Worm (Caenorhabditis elegans) whole organism, L4 larva: ENCODE measurements around the gene idpp-16.

Source experiments
- F44E2.7 ChIP-seq: fragments of 200-800 bp; sonication (Bioruptor generic); IDR thresholded peaks from 2 replicates; pipeline ENCODE4 v2.1.2; 2022; ENCODE audit warnings: missing genetic modification characterization, missing compliant biosample characterization
- R02D3.7 ChIP-seq: fragments of 150-350 bp; sonication (generic microtip); optimal IDR thresholded peaks from 3 replicates; lab custom pipeline; 2014; ENCODE audit warnings: missing biosample characterization, missing genetic modification characterization
- T20F7.1 ChIP-seq: fragments of 200-800 bp; sonication (Bioruptor generic); optimal IDR thresholded peaks from 2 replicates; lab custom pipeline; 2018; ENCODE audit warnings: mild to moderate bottlenecking, missing genetic modification characterization, missing compliant biosample characterization
- Y105C5A.15 ChIP-seq: fragments of 200-800 bp; sonication (Bioruptor generic); IDR thresholded peaks from 2 replicates; pipeline ENCODE4 v1.3.6; 2022; ENCODE audit warnings: missing genetic modification characterization, missing compliant biosample characterization
- Y48G9A.11 ChIP-seq: fragments of 200-800 bp; sonication (Bioruptor generic); IDR thresholded peaks from 2 replicates; pipeline ENCODE4 v1.3.6; 2022; ENCODE audit warnings: missing genetic modification reagents, missing genetic modification characterization, missing compliant biosample characterization
- Y75B8A.6 ChIP-seq: fragments of 200-800 bp; sonication (Bioruptor generic); IDR thresholded peaks from 2 replicates; pipeline ENCODE4 v1.3.6; 2022; ENCODE audit warnings: missing genetic modification reagents, missing genetic modification characterization, missing compliant biosample characterization
- aha-1 ChIP-seq: fragments of 150-350 bp; peaks from one replicate; lab custom pipeline; 2014; ENCODE audit warnings: missing biosample characterization, missing genetic modification characterization
- ceh-32 ChIP-seq: sonication (generic microtip); optimal IDR thresholded peaks from 2 replicates; lab custom pipeline; 2016; ENCODE audit warnings: mild to moderate bottlenecking, missing genetic modification characterization, missing compliant biosample characterization; ENCODE audit not compliant: poor library complexity
- ces-1 ChIP-seq: fragments of 150-350 bp; sonication (generic microtip); optimal IDR thresholded peaks from 4 replicates; lab custom pipeline; 2014; ENCODE audit warnings: missing biosample characterization, missing genetic modification reagents, missing genetic modification characterization
- daf-12 ChIP-seq: fragments of 150-350 bp; optimal IDR thresholded peaks from 2 replicates; lab custom pipeline; 2014; ENCODE audit warnings: missing biosample characterization, missing genetic modification reagents, missing genetic modification characterization
- daf-16 ChIP-seq, 3 experiments: sonication (generic microtip); optimal IDR thresholded peaks; 2 replicates each; lab custom pipeline; 2016 to 2017; ENCODE audit warnings: missing genetic modification characterization in 3 of 3, missing genetic modification reagents in 3 of 3, mild to moderate bottlenecking in 2 of 3, missing compliant biosample characterization in 2 of 3, missing biosample characterization in 1 of 3, moderate library complexity in 1 of 3
- daf-8 ChIP-seq: fragments of 200-800 bp; sonication (Bioruptor generic); IDR thresholded peaks from 2 replicates; pipeline ENCODE4 v1.3.6; 2022; ENCODE audit warnings: missing genetic modification characterization, missing compliant biosample characterization
- dmd-6 ChIP-seq: fragments of 200-800 bp; sonication (Bioruptor generic); IDR thresholded peaks from 2 replicates; pipeline ENCODE4 v1.3.6; 2022; ENCODE audit warnings: missing genetic modification reagents, missing genetic modification characterization, missing compliant biosample characterization
- duxl-1 ChIP-seq: sonication (generic microtip); optimal IDR thresholded peaks from 2 replicates; lab custom pipeline; 2016; ENCODE audit warnings: mild to moderate bottlenecking, missing genetic modification characterization, moderate library complexity, missing compliant biosample characterization; ENCODE audit not compliant: poor library complexity
- dve-1 ChIP-seq: sonication (generic microtip); optimal IDR thresholded peaks from 2 replicates; lab custom pipeline; 2017; ENCODE audit warnings: antibody characterized with exemption, mild to moderate bottlenecking, missing genetic modification characterization, missing compliant biosample characterization; ENCODE audit not compliant: insufficient read depth
- fkh-10 ChIP-seq: fragments of 150-350 bp; optimal IDR thresholded peaks from 2 replicates; lab custom pipeline; 2014; ENCODE audit warnings: missing biosample characterization, missing genetic modification reagents, missing genetic modification characterization
- fos-1 ChIP-seq: fragments of 150-350 bp; optimal IDR thresholded peaks from 2 replicates; lab custom pipeline; 2014; ENCODE audit warnings: missing biosample characterization, missing genetic modification characterization
- hif-1 ChIP-seq, 2 experiments: sonication (generic microtip); optimal IDR thresholded peaks; 2 replicates each; lab custom pipeline; 2016 to 2017; ENCODE audit warnings: missing compliant biosample characterization in 2 of 2, missing genetic modification characterization in 2 of 2, missing genetic modification reagents in 2 of 2, missing genotype in 2 of 2, mild to moderate bottlenecking in 1 of 2
- hlh-30 ChIP-seq: sonication (generic microtip); optimal IDR thresholded peaks from 2 replicates; lab custom pipeline; 2017; ENCODE audit warnings: antibody characterized with exemption, mild to moderate bottlenecking, missing genetic modification characterization, missing compliant biosample characterization; ENCODE audit not compliant: insufficient read depth
- hmg-1.1 ChIP-seq: fragments of 200-800 bp; sonication (Bioruptor generic); IDR thresholded peaks from 2 replicates; pipeline ENCODE4 v1.3.6; 2022; ENCODE audit warnings: missing genetic modification reagents, missing genetic modification characterization, missing compliant biosample characterization
- lin-15B ChIP-seq: fragments of 150-350 bp; sonication (generic microtip); optimal IDR thresholded peaks from 3 replicates; lab custom pipeline; 2014; ENCODE audit warnings: missing biosample characterization, missing genetic modification characterization
- lin-29 ChIP-seq: fragments of 200-800 bp; sonication (Bioruptor generic); IDR thresholded peaks from 2 replicates; pipeline ENCODE4 v1.3.6; 2022; ENCODE audit warnings: missing genetic modification reagents, missing genetic modification characterization, missing compliant biosample characterization
- lir-3 ChIP-seq: sonication (generic microtip); optimal IDR thresholded peaks from 2 replicates; lab custom pipeline; 2016; ENCODE audit warnings: mild to moderate bottlenecking, missing genetic modification characterization, missing compliant biosample characterization
- madf-5 ChIP-seq, 2 experiments: fragments of 200-800 bp; sonication (Bioruptor generic); IDR thresholded peaks; 2 replicates each; pipeline ENCODE4 v1.3.6; 2022; ENCODE audit warnings: missing compliant biosample characterization in 2 of 2, missing genetic modification characterization in 2 of 2
- mdl-1 ChIP-seq, 2 experiments: fragments of 150-350 bp in 1 of 2; sonication (generic microtip) in 1 of 2; optimal IDR thresholded peaks; 2 replicates each; lab custom pipeline; 2014 to 2017; ENCODE audit warnings: missing biosample characterization in 2 of 2, missing genetic modification characterization in 2 of 2
- mep-1 ChIP-seq: fragments of 150-350 bp; sonication (generic microtip); optimal IDR thresholded peaks from 3 replicates; lab custom pipeline; 2014; ENCODE audit warnings: missing biosample characterization, missing genetic modification characterization
- nhr-11 ChIP-seq: fragments of 150-350 bp; optimal IDR thresholded peaks from 2 replicates; lab custom pipeline; 2014; ENCODE audit warnings: missing biosample characterization, missing genetic modification characterization
- nhr-28 ChIP-seq: fragments of 150-350 bp; optimal IDR thresholded peaks from 2 replicates; lab custom pipeline; 2014; ENCODE audit warnings: missing biosample characterization, missing genetic modification characterization
- nhr-42 ChIP-seq: fragments of 200-800 bp; sonication (Bioruptor generic); IDR thresholded peaks from 2 replicates; pipeline ENCODE4 v1.3.6; 2022; ENCODE audit warnings: missing genetic modification characterization, missing compliant biosample characterization
- pha-4 ChIP-seq, 2 experiments: fragments of 150-350 bp in 1 of 2; fragments of 200-800 bp in 1 of 2; sonication (Bioruptor generic) in 1 of 2; IDR thresholded peaks in 1 of 2; optimal IDR thresholded peaks in 1 of 2; 2 replicates each; pipeline versions ENCODE4 v1.3.6 to Lab custom; 2014 to 2022; ENCODE audit warnings: missing genetic modification characterization in 2 of 2, missing genetic modification reagents in 2 of 2, missing biosample characterization in 1 of 2, missing compliant biosample characterization in 1 of 2
- pqm-1 ChIP-seq: sonication (generic microtip); optimal IDR thresholded peaks from 2 replicates; lab custom pipeline; 2017; ENCODE audit warnings: missing biosample characterization, missing genetic modification characterization
- snpc-4 ChIP-seq: fragments of 150-350 bp; optimal IDR thresholded peaks from 2 replicates; lab custom pipeline; 2014; ENCODE audit warnings: missing biosample characterization, missing genetic modification characterization
- tra-1 ChIP-seq: fragments of 200-800 bp; sonication (Bioruptor generic); IDR thresholded peaks from 2 replicates; pipeline ENCODE4 v1.3.6; 2022; ENCODE audit warnings: missing genetic modification reagents, missing genetic modification characterization, missing compliant biosample characterization
- unc-130 ChIP-seq: sonication (generic microtip); optimal IDR thresholded peaks from 2 replicates; lab custom pipeline; 2016; ENCODE audit warnings: missing genetic modification reagents, missing genetic modification characterization, missing compliant biosample characterization
- unc-39 ChIP-seq: sonication (generic microtip); optimal IDR thresholded peaks from 2 replicates; lab custom pipeline; 2017; ENCODE audit warnings: missing biosample characterization, missing genetic modification characterization
- unc-62 ChIP-seq, 3 experiments: fragments of 150-350 bp in 1 of 3; sonication (generic microtip); optimal IDR thresholded peaks in 2 of 3; peaks in 1 of 3; 1 replicate in 1 of 3; 2 replicates in 2 of 3; lab custom pipeline; 2014 to 2017; ENCODE audit warnings: missing biosample characterization in 3 of 3, missing genetic modification characterization in 3 of 3, missing genetic modification reagents in 3 of 3, missing genotype in 1 of 3
- zag-1 ChIP-seq: fragments of 150-350 bp; optimal IDR thresholded peaks from 2 replicates; lab custom pipeline; 2014; ENCODE audit warnings: missing biosample characterization, missing genetic modification characterization
- ztf-11 ChIP-seq: fragments of 150-350 bp; optimal IDR thresholded peaks from 2 replicates; lab custom pipeline; 2014; ENCODE audit warnings: missing biosample characterization, missing genetic modification characterization

The idpp-16 gene

ce11 chrV:11604484-11604883, 1.8 kb downstream of the idpp-16 start, which contains the start of gene dhs-20:
TSS of gene dhs-20 (minus strand) at chrV:11604563.
- peak; percentile 23; the same call in 1 of the 2 replicates for TF ChIP-seq dmd-6 (GFP tag; lab: Robert Waterston, UW)
- TF ChIP-seq fkh-10 (GFP tag; lab: Kevin White, UChicago): no peak
- TF ChIP-seq nhr-11 (tag; lab: Kevin White, UChicago): no peak
- no peak for TF ChIP-seq unc-39 (tag; lab: Kevin White, UChicago)
- peak; percentile 60 for TF ChIP-seq nhr-28 (tag; lab: Kevin White, UChicago)
- no peak for TF ChIP-seq daf-12 (tag; lab: Kevin White, UChicago)
- peak; percentile 41 for TF ChIP-seq dve-1 (tag; lab: Kevin White, UChicago)
- no peak for TF ChIP-seq pha-4 (GFP tag; IDR thresholded peaks at IDR 0.05; lab: Robert Waterston, UW)
- no peak for TF ChIP-seq pha-4 (tag; optimal IDR thresholded peaks at IDR 0.05; lab: Kevin White, UChicago)
- peak; percentile 35 for TF ChIP-seq aha-1
- no peak for TF ChIP-seq nhr-42
- TF ChIP-seq daf-16 (GFP tag; optimal IDR thresholded peaks at IDR 0.05; lab: Kevin White, UChicago): no peak
- TF ChIP-seq daf-16 (tag; optimal IDR thresholded peaks at IDR 0.05; lab: Kevin White, UChicago): peak; percentile 86
- TF ChIP-seq pqm-1: peak; percentile 14

DNA sequence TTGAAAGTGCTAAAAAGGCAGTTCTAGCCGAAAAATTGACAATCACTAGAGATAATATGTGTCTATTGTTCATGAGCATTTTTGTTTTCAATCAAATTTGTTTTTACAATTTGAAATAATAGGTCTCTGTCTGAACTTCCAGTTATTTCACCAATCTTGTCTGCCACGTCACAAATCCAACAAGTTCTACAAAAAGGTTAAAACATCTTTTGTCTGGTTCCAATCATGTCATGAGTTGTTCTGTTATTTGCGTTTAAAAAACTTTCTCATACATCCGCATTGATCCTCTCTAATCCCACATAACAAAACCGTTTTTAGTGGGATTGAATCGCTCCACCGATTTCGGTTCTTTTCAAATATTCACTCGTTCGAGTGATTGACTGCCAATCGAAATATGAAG, 5.5 kb downstream of the idpp-16 start, which contains the start of gene F35B12.9:
Gene F35B12.9, plus strand, starts transcription at position 372 of the 400 bp plus-strand sequence.
- TF ChIP-seq unc-62 (GFP tag; optimal IDR thresholded peaks at IDR 0.05 in 1 of 2; lab: Kevin White, UChicago): peak in 1 of 2 experiments; percentile 18
- no peak for TF ChIP-seq unc-62 (tag; optimal IDR thresholded peaks at IDR 0.05; lab: Kevin White, UChicago)
- no peak for TF ChIP-seq unc-130
- TF ChIP-seq madf-5 (GFP tag; IDR thresholded peaks at IDR 0.05; lab: Robert Waterston, UW): no peak
- TF ChIP-seq aha-1: peak; percentile 94

ce11 chrV:11598807-11599206, 7.5 kb downstream of the idpp-16 start, which contains the start of gene srx-84:
TSS of gene srx-84 (plus strand) at chrV:11599107.
- TF ChIP-seq Y75B8A.6 (no peak), hmg-1.1 (GFP tag; lab: Robert Waterston, UW) (no peak), F44E2.7 (no peak), nhr-11 (tag; lab: Kevin White, UChicago) (no peak), ces-1 (GFP tag; lab: Kevin White, UChicago) (no peak), hlh-30 (tag; lab: Kevin White, UChicago) (no peak), zag-1 (no peak), daf-8 (GFP tag; lab: Robert Waterston, UW) (no peak), R02D3.7 (tag; lab: Kevin White, UChicago) (no peak), fos-1 (no peak), mep-1 (no peak)

DNA sequence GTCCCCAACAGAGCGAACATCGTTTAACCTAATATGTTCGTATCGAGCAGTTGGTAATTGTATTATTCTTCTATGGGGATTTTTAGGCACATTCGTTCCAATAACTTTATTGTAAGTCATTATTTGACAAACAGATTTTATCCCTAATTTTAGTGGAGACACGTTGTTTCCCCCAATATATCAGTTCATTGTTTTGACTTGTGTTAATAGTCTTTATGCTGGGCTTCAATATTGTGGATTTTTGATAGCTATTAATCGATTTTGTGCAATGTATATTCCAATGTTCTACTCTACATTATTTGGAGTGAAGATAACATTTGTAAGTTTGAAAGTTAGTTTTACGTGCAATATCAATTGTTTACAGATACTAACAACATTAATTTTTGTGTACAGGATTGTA, 12.4 kb downstream of the idpp-16 start:
- TF ChIP-seq unc-62 (GFP tag; optimal IDR thresholded peaks at IDR 0.05 in 1 of 2; lab: Kevin White, UChicago) (peak in 1 of 2 experiments; percentile 94), unc-62 (tag; optimal IDR thresholded peaks at IDR 0.05; lab: Kevin White, UChicago) (no peak), lir-3 (tag; lab: Kevin White, UChicago) (no peak)

DNA sequence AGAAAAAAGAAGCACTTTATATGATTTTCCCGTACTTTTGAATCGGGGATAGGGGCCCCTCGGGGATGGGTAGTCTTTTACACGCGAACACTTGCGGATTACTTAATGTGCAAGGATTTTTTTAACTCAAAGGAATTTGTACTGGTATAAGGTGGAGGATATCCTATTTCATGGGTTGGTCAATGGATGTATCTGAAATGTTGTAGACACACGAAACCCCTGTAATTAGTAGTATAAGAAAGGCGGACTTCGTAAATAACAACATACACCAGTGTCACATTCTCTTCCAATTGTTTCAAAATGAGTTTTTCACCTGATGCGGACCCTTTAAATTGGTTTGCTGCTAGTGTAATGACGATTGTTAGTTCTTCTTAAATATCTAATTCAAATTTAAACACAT, 12.9 kb downstream of the idpp-16 start, which contains the start of gene srx-80:
Gene srx-80, plus strand, starts transcription at position 301 of the 400 bp plus-strand sequence.
- TF ChIP-seq pha-4 (GFP tag; IDR thresholded peaks at IDR 0.05; lab: Robert Waterston, UW) (no peak), pha-4 (tag; optimal IDR thresholded peaks at IDR 0.05; lab: Kevin White, UChicago) (no peak), tra-1 (no peak), ceh-32 (no peak), Y48G9A.11 (GFP tag; lab: Robert Waterston, UW) (no peak), ztf-11 (tag; lab: Kevin White, UChicago) (no peak), lin-29 (no peak), unc-39 (tag; lab: Kevin White, UChicago) (no peak), unc-130 (no peak), hif-1 (tag; optimal IDR thresholded peaks at IDR 0.05; lab: Kevin White, UChicago) (no peak), mdl-1 (tag; optimal IDR thresholded peaks at IDR 0.05; lab: Kevin White, UChicago) (no peak), duxl-1 (tag; lab: Kevin White, UChicago) (no peak), hlh-30 (tag; lab: Kevin White, UChicago) (no peak), nhr-11 (tag; lab: Kevin White, UChicago) (no peak), lin-15B (tag; lab: Kevin White, UChicago) (no peak), snpc-4 (tag; lab: Kevin White, UChicago) (no peak), daf-16 (GFP tag; optimal IDR thresholded peaks at IDR 0.05; lab: Kevin White, UChicago) (no peak), daf-16 (tag; optimal IDR thresholded peaks at IDR 0.05; lab: Kevin White, UChicago) (no peak), Y105C5A.15 (GFP tag; lab: Robert Waterston, UW) (no peak), T20F7.1 (GFP tag; lab: Kevin White, UChicago) (no peak)
